Worm (Caenorhabditis elegans) whole organism, young adult: Measurements from ENCODE around the gene srxa-8.
A peak's percentile ranks its signal among the peaks of the same experiment; 100 is the strongest.

Experiments used
- B0019.2 ChIP-seq: fragments of 200-800 bp; sonication (Bioruptor generic); conservative IDR thresholded peaks from 2 replicates; pipeline ENCODE4 v1.3.6; 2022; ENCODE audit warnings: missing genetic modification reagents, missing genetic modification characterization, missing compliant biosample characterization
- B0035.1 ChIP-seq: sonication (generic microtip); optimal IDR thresholded peaks from 2 replicates; lab custom pipeline; 2016; ENCODE audit warnings: missing genetic modification characterization, mild to moderate bottlenecking, missing compliant biosample characterization, missing genotype, missing genetic modification reagents
- D2030.7 ChIP-seq: fragments of 200-800 bp; sonication (Bioruptor generic); IDR thresholded peaks from 2 replicates; pipeline ENCODE4 v1.3.6; 2022; ENCODE audit warnings: missing genetic modification reagents, missing genetic modification characterization, missing compliant biosample characterization
- F22D6.2 ChIP-seq: sonication (generic microtip); optimal IDR thresholded peaks from 2 replicates; lab custom pipeline; 2016; ENCODE audit warnings: mild to moderate bottlenecking, missing genetic modification characterization, missing compliant biosample characterization
- F23B12.7 ChIP-seq: sonication (generic microtip); optimal IDR thresholded peaks from 2 replicates; lab custom pipeline; 2017; ENCODE audit warnings: missing genetic modification characterization, mild to moderate bottlenecking, missing compliant biosample characterization, antibody characterized with exemption, moderate library complexity; ENCODE audit not compliant: insufficient read depth
- F55B11.4 ChIP-seq: sonication (generic microtip); optimal IDR thresholded peaks from 2 replicates; lab custom pipeline; 2016; ENCODE audit warnings: missing compliant biosample characterization, missing genetic modification characterization, borderline replicate concordance; ENCODE audit not compliant: insufficient read depth
- F57C9.4 ChIP-seq: sonication (generic microtip); optimal IDR thresholded peaks from 2 replicates; lab custom pipeline; 2017; ENCODE audit warnings: mild to moderate bottlenecking, missing genetic modification characterization, missing compliant biosample characterization
- K11D2.4 ChIP-seq: fragments of 200-800 bp; sonication (Bioruptor generic); IDR thresholded peaks from 2 replicates; pipeline ENCODE4 v1.3.6; 2022; ENCODE audit warnings: missing genetic modification reagents, missing genetic modification characterization, missing compliant biosample characterization
- K12H6.12 ChIP-seq: fragments of 200-800 bp; sonication (Bioruptor generic); optimal IDR thresholded peaks from 2 replicates; lab custom pipeline; 2018; ENCODE audit warnings: mild to moderate bottlenecking, missing genetic modification characterization, missing compliant biosample characterization
- T26A5.8 ChIP-seq: sonication (generic microtip); optimal IDR thresholded peaks from 2 replicates; lab custom pipeline; 2016; ENCODE audit warnings: missing genetic modification characterization, missing compliant biosample characterization
- Y67H2A.10 ChIP-seq: fragments of 200-800 bp; sonication (Bioruptor generic); conservative IDR thresholded peaks from 2 replicates; pipeline ENCODE4 v1.3.6; 2022; ENCODE audit warnings: missing genetic modification reagents, missing genetic modification characterization, missing compliant biosample characterization
- ama-1 ChIP-seq, 3 experiments: fragments of 150-350 bp in 1 of 3; sonication (generic microtip) in 2 of 3; optimal IDR thresholded peaks; 2 replicates each; lab custom pipeline; 2014 to 2018; ENCODE audit warnings: missing biosample characterization in 2 of 3, missing genetic modification characterization in 2 of 3, missing genetic modification reagents in 2 of 3
- aptf-3 ChIP-seq: fragments of 200-800 bp; sonication (Bioruptor generic); IDR thresholded peaks from 2 replicates; pipeline ENCODE4 v1.3.6; 2022; ENCODE audit warnings: missing genetic modification characterization, missing compliant biosample characterization
- attf-5 ChIP-seq: fragments of 200-800 bp; sonication (Bioruptor generic); optimal IDR thresholded peaks from 2 replicates; lab custom pipeline; 2018; ENCODE audit warnings: mild to moderate bottlenecking, missing genetic modification characterization, missing compliant biosample characterization
- ccch-3 ChIP-seq: fragments of 200-800 bp; sonication (Bioruptor generic); optimal IDR thresholded peaks from 2 replicates; lab custom pipeline; 2018; ENCODE audit warnings: mild to moderate bottlenecking, missing genetic modification characterization, missing compliant biosample characterization
- cebp-1 ChIP-seq, 2 experiments: fragments of 200-800 bp in 1 of 2; sonication (Bioruptor generic) in 1 of 2; sonication (generic microtip) in 1 of 2; IDR thresholded peaks in 1 of 2; optimal IDR thresholded peaks in 1 of 2; 2 replicates each; pipeline versions ENCODE4 v1.3.6 to Lab custom; 2017 to 2022; ENCODE audit warnings: missing compliant biosample characterization in 2 of 2, missing genetic modification characterization in 2 of 2, mild to moderate bottlenecking in 1 of 2, missing genetic modification reagents in 1 of 2, moderate library complexity in 1 of 2
- ceh-79 ChIP-seq: sonication (generic microtip); optimal IDR thresholded peaks from 2 replicates; lab custom pipeline; 2017; ENCODE audit warnings: mild to moderate bottlenecking, missing genetic modification characterization, missing compliant biosample characterization
- ekl-4 ChIP-seq: fragments of 200-800 bp; sonication (Bioruptor generic); IDR thresholded peaks from 2 replicates; pipeline ENCODE4 v1.3.6; 2022; ENCODE audit warnings: missing genetic modification reagents, missing genetic modification characterization, missing compliant biosample characterization
- hlh-12 ChIP-seq: sonication (generic microtip); optimal IDR thresholded peaks from 2 replicates; lab custom pipeline; 2016; ENCODE audit warnings: missing genetic modification characterization, missing compliant biosample characterization
- hmg-1.2 ChIP-seq: fragments of 200-800 bp; sonication (Bioruptor generic); IDR thresholded peaks from 2 replicates; pipeline ENCODE4 v1.3.6; 2022; ENCODE audit warnings: missing genetic modification reagents, missing genetic modification characterization, missing compliant biosample characterization
- hmg-20 ChIP-seq: fragments of 200-800 bp; sonication (Bioruptor generic); IDR thresholded peaks from 2 replicates; pipeline ENCODE4 v1.3.6; 2022; ENCODE audit warnings: missing genetic modification reagents, missing genetic modification characterization, missing compliant biosample characterization
- let-607 ChIP-seq, 2 experiments: fragments of 200-800 bp in 1 of 2; sonication (Bioruptor generic) in 1 of 2; sonication (generic microtip) in 1 of 2; optimal IDR thresholded peaks; 2 replicates each; lab custom pipeline; 2016 to 2018; ENCODE audit warnings: mild to moderate bottlenecking in 2 of 2, missing compliant biosample characterization in 2 of 2, missing genetic modification characterization in 2 of 2, moderate library complexity in 2 of 2, missing genotype in 1 of 2
- lin-26 ChIP-seq: fragments of 200-800 bp; sonication (Bioruptor generic); IDR thresholded peaks from 2 replicates; pipeline ENCODE4 v1.3.6; 2022; ENCODE audit warnings: missing genetic modification reagents, missing genetic modification characterization, missing compliant biosample characterization
- lin-40 ChIP-seq: sonication (generic microtip); optimal IDR thresholded peaks from 2 replicates; lab custom pipeline; 2016; ENCODE audit warnings: missing genetic modification characterization, mild to moderate bottlenecking, missing compliant biosample characterization, missing genotype, missing genetic modification reagents
- madf-3 ChIP-seq: fragments of 200-800 bp; sonication (Bioruptor generic); IDR thresholded peaks from 2 replicates; pipeline ENCODE4 v1.3.6; 2022; ENCODE audit warnings: missing genetic modification reagents, missing genetic modification characterization, missing compliant biosample characterization
- nhr-80 ChIP-seq: sonication (generic microtip); optimal IDR thresholded peaks from 2 replicates; lab custom pipeline; 2016; ENCODE audit warnings: missing genetic modification characterization, missing compliant biosample characterization
- sdz-38 ChIP-seq: sonication (generic microtip); optimal IDR thresholded peaks from 2 replicates; lab custom pipeline; 2016; ENCODE audit warnings: missing genotype, missing genetic modification characterization, missing compliant biosample characterization
- somi-1 ChIP-seq: fragments of 200-800 bp; sonication (Bioruptor generic); optimal IDR thresholded peaks from 2 replicates; lab custom pipeline; 2018; ENCODE audit warnings: mild to moderate bottlenecking, missing genetic modification characterization, missing compliant biosample characterization
- tbp1 ChIP-seq: fragments of 200-800 bp; sonication (Bioruptor generic); optimal IDR thresholded peaks from 2 replicates; lab custom pipeline; 2018; ENCODE audit warnings: mild to moderate bottlenecking, missing genetic modification characterization, missing compliant biosample characterization
- unc-62 ChIP-seq: fragments of 150-350 bp; optimal IDR thresholded peaks from 2 replicates; lab custom pipeline; 2014; ENCODE audit warnings: missing biosample characterization, missing genetic modification reagents, missing genetic modification characterization
- xnd-1 ChIP-seq: sonication (generic microtip); optimal IDR thresholded peaks from 2 replicates; lab custom pipeline; 2016; ENCODE audit warnings: missing genotype, missing genetic modification reagents, missing genetic modification characterization, missing compliant biosample characterization
- ztf-22 ChIP-seq: fragments of 200-800 bp; sonication (Bioruptor generic); optimal IDR thresholded peaks from 2 replicates; lab custom pipeline; 2018; ENCODE audit warnings: mild to moderate bottlenecking, missing genetic modification characterization, moderate library complexity, missing compliant biosample characterization
- ztf-28 ChIP-seq: fragments of 200-800 bp; sonication (Bioruptor generic); IDR thresholded peaks from 2 replicates; pipeline ENCODE4 v1.3.6; 2022; ENCODE audit warnings: missing genetic modification reagents, missing genetic modification characterization, missing compliant biosample characterization

The srxa-8 gene

ce11 chrX:13328868-13329267 is 20.2 kb upstream of the srxa-8 start (continued):
- TF ChIP-seq K12H6.12 (tag; lab: Kevin White, UChicago) (peak; percentile 45), sdz-38 (no peak), ccch-3 (GFP tag; lab: Kevin White, UChicago) (no peak), attf-5 (peak; percentile 62), B0035.1 (tag; lab: Kevin White, UChicago) (no peak), B0019.2 (GFP tag; lab: Robert Waterston, UW) (no peak), D2030.7 (GFP tag; lab: Robert Waterston, UW) (no peak), F57C9.4 (tag; lab: Kevin White, UChicago) (no peak), ekl-4 (GFP tag; lab: Robert Waterston, UW) (0 out of 2 replicates have a peak, but pooled peaks have one; percentile 13), hlh-12 (tag; lab: Kevin White, UChicago) (no peak), tbp1 (GFP tag; lab: Kevin White, UChicago) (peak; percentile 37), F23B12.7 (tag; lab: Kevin White, UChicago) (peak; percentile 18)

ce11 chrX:13328034-13328433 is 19.4 kb upstream of the srxa-8 start, which contains the start of gene sir-2.2:
Gene sir-2.2, plus strand, starts transcription at chrX:13328067.
- no peak for TF ChIP-seq lin-26 (GFP tag; lab: Robert Waterston, UW)
- peak in 1 of 2 experiments; percentile 4 for TF ChIP-seq let-607 (tag; optimal IDR thresholded peaks at IDR 0.05; lab: Kevin White, UChicago)
- no peak for TF ChIP-seq Y67H2A.10 (GFP tag; lab: Robert Waterston, UW)
- TF ChIP-seq hmg-1.2 (GFP tag; lab: Robert Waterston, UW), result no peak
- TF ChIP-seq nhr-80 (tag; lab: Kevin White, UChicago), result peak; percentile 64
- 0 out of 2 replicates have a peak, but pooled peaks have one; percentile 14 for TF ChIP-seq K11D2.4 (GFP tag; lab: Robert Waterston, UW)
- TF ChIP-seq F57C9.4 (tag; lab: Kevin White, UChicago), result no peak
- no peak for TF ChIP-seq xnd-1 (tag; lab: Kevin White, UChicago)
- peak; percentile 1 for TF ChIP-seq tbp1 (GFP tag; lab: Kevin White, UChicago)
- TF ChIP-seq D2030.7 (GFP tag; lab: Robert Waterston, UW), result no peak
- no peak for TF ChIP-seq F22D6.2 (tag; lab: Kevin White, UChicago)
- TF ChIP-seq F55B11.4 (tag; lab: Kevin White, UChicago), result no peak
- no peak for TF ChIP-seq madf-3 (GFP tag; lab: Robert Waterston, UW)
- no peak for TF ChIP-seq aptf-3 (GFP tag; lab: Robert Waterston, UW)
- no peak for TF ChIP-seq cebp-1 (GFP tag; IDR thresholded peaks at IDR 0.05; lab: Robert Waterston, UW)
- TF ChIP-seq cebp-1 (tag; optimal IDR thresholded peaks at IDR 0.05; lab: Kevin White, UChicago), result peak; percentile 8
- TF ChIP-seq, all 124 proteins: peak for 5

ce11 chrX:13325039-13325438 is 16.4 kb upstream of the srxa-8 start:
- TF ChIP-seq somi-1 (GFP tag; lab: Kevin White, UChicago) (peak; percentile 30), ztf-28 (no peak)

- TF ChIP-seq hmg-20 (GFP tag; lab: Robert Waterston, UW) (no peak), T26A5.8 (tag; lab: Kevin White, UChicago) (no peak), unc-62 (GFP tag; lab: Kevin White, UChicago) (no peak), let-607 (tag; optimal IDR thresholded peaks at IDR 0.05; lab: Kevin White, UChicago) (no peak)
Measured at ce11 chrX:13324326-13324725, 15.7 kb upstream of the srxa-8 start.

- TF ChIP-seq unc-62 (GFP tag; lab: Kevin White, UChicago), result no peak
- no peak for TF ChIP-seq ztf-22 (GFP tag; lab: Kevin White, UChicago)
- no peak for TF ChIP-seq sdz-38
- TF ChIP-seq ama-1 (optimal IDR thresholded peaks at IDR 0.05; lab: Kevin White, UChicago), result no peak
- no peak for TF ChIP-seq ama-1 (GFP tag; optimal IDR thresholded peaks at IDR 0.05; lab: Kevin White, UChicago)
- no peak for TF ChIP-seq lin-40 (tag; lab: Kevin White, UChicago)
- TF ChIP-seq ceh-79 (tag; lab: Kevin White, UChicago), result no peak
Measured at ce11 chrX:13323697-13324096, 15.1 kb upstream of the srxa-8 start.
